Worm (Caenorhabditis elegans) whole organism, L2 larva: ENCODE measurements around the gene bath-9.
A peak's percentile ranks its signal among the peaks of the same experiment; 100 is the strongest.

Experiments
- ZK546.5 ChIP-seq: sonication (generic microtip); optimal IDR thresholded peaks from 2 replicates; lab custom pipeline; 2017; ENCODE audit warnings: missing biosample characterization, missing genetic modification characterization
- aly-2 ChIP-seq: fragments of 150-350 bp; optimal IDR thresholded peaks from 2 replicates; lab custom pipeline; 2014; ENCODE audit warnings: missing biosample characterization, missing genetic modification characterization
- ceh-82 ChIP-seq: fragments of 150-350 bp; optimal IDR thresholded peaks from 2 replicates; lab custom pipeline; 2014; ENCODE audit warnings: missing biosample characterization, missing genetic modification characterization
- crh-2 ChIP-seq: sonication (generic microtip); optimal IDR thresholded peaks from 2 replicates; lab custom pipeline; 2017; ENCODE audit warnings: missing biosample characterization, missing genetic modification characterization
- fos-1 ChIP-seq: fragments of 150-350 bp; optimal IDR thresholded peaks from 2 replicates; lab custom pipeline; 2014; ENCODE audit warnings: missing biosample characterization, missing genetic modification characterization
- lin-39 ChIP-seq: fragments of 150-350 bp; optimal IDR thresholded peaks from 2 replicates; lab custom pipeline; 2014; ENCODE audit warnings: missing biosample characterization, missing genetic modification reagents, missing genetic modification characterization
- mbf-1 ChIP-seq: sonication (generic microtip); optimal IDR thresholded peaks from 2 replicates; lab custom pipeline; 2017; ENCODE audit warnings: missing biosample characterization, missing genetic modification characterization
- nhr-10 ChIP-seq: sonication (generic microtip); optimal IDR thresholded peaks from 2 replicates; lab custom pipeline; 2017; ENCODE audit warnings: missing biosample characterization, missing genetic modification characterization
- nhr-12 ChIP-seq: fragments of 150-350 bp; optimal IDR thresholded peaks from 2 replicates; lab custom pipeline; 2014; ENCODE audit warnings: missing biosample characterization, missing genetic modification characterization
- nhr-6 ChIP-seq: fragments of 150-350 bp; optimal IDR thresholded peaks from 2 replicates; lab custom pipeline; 2014; ENCODE audit warnings: missing biosample characterization, missing genetic modification characterization
- nhr-77 ChIP-seq: fragments of 150-350 bp; optimal IDR thresholded peaks from 2 replicates; lab custom pipeline; 2014; ENCODE audit warnings: missing biosample characterization, missing genetic modification characterization
- skn-1 ChIP-seq: sonication (generic microtip); optimal IDR thresholded peaks from 2 replicates; lab custom pipeline; 2017; ENCODE audit warnings: missing biosample characterization, missing genetic modification characterization
- snpc-4 ChIP-seq: fragments of 150-350 bp; optimal IDR thresholded peaks from 2 replicates; lab custom pipeline; 2014; ENCODE audit warnings: missing biosample characterization, missing genetic modification characterization
- ztf-11 ChIP-seq: sonication (generic microtip); optimal IDR thresholded peaks from 2 replicates; lab custom pipeline; 2017; ENCODE audit warnings: missing biosample characterization, missing genetic modification characterization

- TF ChIP-seq nhr-77 (tag; lab: Kevin White, UChicago) = no peak
- TF ChIP-seq nhr-10 (tag; lab: Kevin White, UChicago) = no peak
- no peak for TF ChIP-seq lin-39 (tag; lab: Kevin White, UChicago)
- no peak for TF ChIP-seq aly-2
- TF ChIP-seq skn-1 (tag; lab: Kevin White, UChicago) = no peak
- TF ChIP-seq ZK546.5 = no peak
- TF ChIP-seq mbf-1 (tag; lab: Kevin White, UChicago) = no peak
- no peak for TF ChIP-seq ztf-11 (tag; lab: Kevin White, UChicago)
- TF ChIP-seq crh-2 (tag; lab: Kevin White, UChicago) = peak; percentile 0
- no peak for TF ChIP-seq ceh-82 (tag; lab: Kevin White, UChicago)
- TF ChIP-seq snpc-4 (tag; lab: Kevin White, UChicago) = peak; percentile 12
- TF ChIP-seq nhr-6 (tag; lab: Kevin White, UChicago) = no peak
- no peak for TF ChIP-seq fos-1 (tag; lab: Kevin White, UChicago)
- TF ChIP-seq nhr-12 (tag; lab: Kevin White, UChicago) = no peak
Observed at ce11 chrII:3428158-3428704, 51.3 kb downstream of the bath-9 start.
